Fruit fly (Drosophila melanogaster): Measurements from ENCODE around the gene CG4914.

CG4914 gene

dm6 chr3L:14678097-14678679, at the start of gene CG4914 (continued):
- TF ChIP-seq CG8632 (GFP tag; optimal IDR thresholded peaks at IDR 0.05) = peak; percentile 79
- peak; percentile 85 for TF ChIP-seq CG3919 (GFP tag; optimal IDR thresholded peaks at IDR 0.05)
- TF ChIP-seq Eip93F (GFP tag; optimal IDR thresholded peaks at IDR 0.05) = peak; percentile 1
- peak; percentile 82 for TF ChIP-seq Eip75B (GFP tag; optimal IDR thresholded peaks at IDR 0.05)
- peak; percentile 94 for TF ChIP-seq CG32006 (GFP tag; optimal IDR thresholded peaks at IDR 0.05)
- TF ChIP-seq achi (GFP tag; optimal IDR thresholded peaks at IDR 0.05) = peak; percentile 88
- no peak for TF ChIP-seq CG1621 (tag; optimal IDR thresholded peaks at IDR 0.05)
- TF ChIP-seq Smox (GFP tag; optimal IDR thresholded peaks at IDR 0.05) = peak; percentile 89
- TF ChIP-seq fkh (GFP tag; optimal IDR thresholded peaks at IDR 0.05) = no peak

- TF ChIP-seq Ets96B (tag; optimal IDR thresholded peaks at IDR 0.05) = no peak
- peak; percentile 56 for TF ChIP-seq vri (GFP tag; optimal IDR thresholded peaks at IDR 0.05)
Measured at dm6 chr3L:14712799-14713198, 34.9 kb upstream of the CG4914 start.

- TF ChIP-seq CG10669 (GFP tag; optimal IDR thresholded peaks at IDR 0.05) (no peak), Sox14 (GFP tag; optimal IDR thresholded peaks at IDR 0.05) (no peak), CG6276 (GFP tag; optimal IDR thresholded peaks at IDR 0.05) (no peak), topi (GFP tag; optimal IDR thresholded peaks at IDR 0.05) (peak; percentile 32), esn (GFP tag; optimal IDR thresholded peaks at IDR 0.05) (peak; percentile 46), CG6792 (GFP tag; optimal IDR thresholded peaks at IDR 0.05) (peak; percentile 28), Met (GFP tag; optimal IDR thresholded peaks at IDR 0.05) (peak; percentile 42), CG32006 (GFP tag; optimal IDR thresholded peaks at IDR 0.05) (no peak), Eip75B (GFP tag; optimal IDR thresholded peaks at IDR 0.05) (no peak), CG6854 (GFP tag; optimal IDR thresholded peaks at IDR 0.05) (no peak), CG10631 (GFP tag; optimal IDR thresholded peaks at IDR 0.05) (no peak), Sox15 (GFP tag; optimal IDR thresholded peaks at IDR 0.05) (no peak), Hr39 (GFP tag; optimal IDR thresholded peaks at IDR 0.05) (no peak), Eip93F (GFP tag; optimal IDR thresholded peaks at IDR 0.05) (no peak), CG34406 (GFP tag; optimal IDR thresholded peaks at IDR 0.05) (peak; percentile 21), CG6163 (GFP tag; IDR thresholded peaks at IDR 0.05) (no peak; the same call in 2 of the 3 replicates), fd85E (GFP tag; optimal IDR thresholded peaks at IDR 0.05) (no peak), CG16779 (tag; optimal IDR thresholded peaks at IDR 0.05) (no peak), CG11294 (GFP tag; IDR thresholded peaks at IDR 0.05) (no peak), fkh (GFP tag; optimal IDR thresholded peaks at IDR 0.05) (peak; percentile 72), CG8632 (GFP tag; optimal IDR thresholded peaks at IDR 0.05) (no peak), Blimp-1 (GFP tag; optimal IDR thresholded peaks at IDR 0.05) (peak; percentile 11), Smox (GFP tag; optimal IDR thresholded peaks at IDR 0.05) (peak; percentile 22), dac (GFP tag; optimal IDR thresholded peaks at IDR 0.05) (no peak), Gug (GFP tag; IDR thresholded peaks at IDR 0.05) (no peak), CG6808 (GFP tag; optimal IDR thresholded peaks at IDR 0.05) (no peak), vri (GFP tag; optimal IDR thresholded peaks at IDR 0.05) (peak; percentile 48), Sox102F (GFP tag; optimal IDR thresholded peaks at IDR 0.05) (peak; percentile 42), Eip78C (GFP tag) (peak; percentile 54), CG8319 (GFP tag; optimal IDR thresholded peaks at IDR 0.05) (no peak), salr (GFP tag; optimal IDR thresholded peaks at IDR 0.05) (no peak), CG11762 (GFP tag; optimal IDR thresholded peaks at IDR 0.05; ENCODE audit: insufficient read depth) (no peak), dsx (GFP tag; optimal IDR thresholded peaks at IDR 0.05; ENCODE audit: poor library complexity, severe bottlenecking) (no peak), svp (GFP tag) (peak; percentile 85), cyc (GFP tag; optimal IDR thresholded peaks at IDR 0.05) (no peak)
Measured at dm6 chr3L:14708053-14708452, 30.1 kb upstream of the CG4914 start.
